Worm (Caenorhabditis elegans): ENCODE measurements around the gene srw-135.

The srw-135 gene

ce11 chrV:3044837-3045236 lies 33.5 kb upstream of the srw-135 start, which contains the start of gene F59D6.1:
Gene F59D6.1, plus strand, starts transcription at chrV:3045137.
- TF ChIP-seq C06A6.2 (GFP tag; conservative IDR thresholded peaks at IDR 0.05) (no peak), T26A5.8 (tag; optimal IDR thresholded peaks at IDR 0.05) (no peak), mes-4 (tag; optimal IDR thresholded peaks at IDR 0.05) (no peak), attf-6 (GFP tag; IDR thresholded peaks at IDR 0.05) (no peak), F52B5.7 (tag; optimal IDR thresholded peaks at IDR 0.05) (no peak), pbrm-1 (GFP tag; IDR thresholded peaks at IDR 0.05) (no peak), cebp-1 (GFP tag; IDR thresholded peaks at IDR 0.05) (no peak), cebp-1 (tag; optimal IDR thresholded peaks at IDR 0.05) (no peak), dpl-1 (GFP tag; optimal IDR thresholded peaks at IDR 0.05) (no peak), B0019.2 (GFP tag; conservative IDR thresholded peaks at IDR 0.05) (no peak), Y53G8AR.9 (GFP tag; conservative IDR thresholded peaks at IDR 0.05) (no peak)

DNA sequence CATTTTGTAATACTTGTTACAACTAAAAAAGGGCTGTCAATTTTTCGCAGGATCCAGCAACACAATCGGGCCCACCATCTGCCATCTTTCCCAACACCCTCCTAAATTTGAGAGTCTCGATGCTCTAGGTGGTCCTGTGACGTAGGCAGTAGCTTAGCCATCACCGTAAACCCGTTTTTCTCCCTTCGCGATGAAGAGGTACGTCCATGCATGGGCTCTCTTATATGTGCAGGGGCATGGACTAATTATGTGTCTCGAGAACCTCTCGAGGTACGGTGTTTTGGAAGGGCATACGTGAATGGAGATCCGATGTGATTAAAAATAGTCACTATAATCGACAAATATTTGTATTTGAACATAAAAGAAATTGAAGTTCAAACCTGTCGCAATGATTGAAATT lies 29.6 kb upstream of the srw-135 start:
- TF ChIP-seq nhr-80 (tag; optimal IDR thresholded peaks at IDR 0.05) (no peak), ztf-3 (GFP tag; optimal IDR thresholded peaks at IDR 0.05) (no peak), ceh-40 (GFP tag; IDR thresholded peaks at IDR 0.05) (no peak), B0019.2 (GFP tag; conservative IDR thresholded peaks at IDR 0.05) (no peak), C06A6.2 (GFP tag; conservative IDR thresholded peaks at IDR 0.05) (no peak), die-1 (tag; optimal IDR thresholded peaks at IDR 0.05) (no peak), ztf-28 (GFP tag; IDR thresholded peaks at IDR 0.05) (no peak), cebp-2 (GFP tag; IDR thresholded peaks at IDR 0.05) (no peak), atf-7 (tag; optimal IDR thresholded peaks at IDR 0.05) (no peak), bed-2 (GFP tag; IDR thresholded peaks at IDR 0.05) (no peak), him-1 (tag; optimal IDR thresholded peaks at IDR 0.05) (no peak), pbrm-1 (GFP tag; IDR thresholded peaks at IDR 0.05) (no peak), sptf-2 (GFP tag; optimal IDR thresholded peaks at IDR 0.05) (no peak), B0261.1 (tag; optimal IDR thresholded peaks at IDR 0.05) (no peak), unc-62 (GFP tag; optimal IDR thresholded peaks at IDR 0.05) (no peak), attf-5 (GFP tag; optimal IDR thresholded peaks at IDR 0.05) (no peak), zim-3 (tag; optimal IDR thresholded peaks at IDR 0.05) (no peak), nfya-1 (tag; optimal IDR thresholded peaks at IDR 0.05; ENCODE audit: borderline replicate concordance, insufficient read depth) (no peak), hsf-1 (GFP tag; IDR thresholded peaks at IDR 0.05) (no peak)

- TF ChIP-seq tbp1 (GFP tag; optimal IDR thresholded peaks at IDR 0.05) (no peak), unc-130 (GFP tag; optimal IDR thresholded peaks at IDR 0.05) (no peak), Y79H2A.3 (GFP tag; conservative IDR thresholded peaks at IDR 0.05) (no peak), atf-7 (tag; optimal IDR thresholded peaks at IDR 0.05) (no peak), athp-1 (tag; optimal IDR thresholded peaks at IDR 0.05) (no peak), chd-7 (tag; optimal IDR thresholded peaks at IDR 0.05) (no peak), ama-1 (optimal IDR thresholded peaks at IDR 0.05) (no peak), ama-1 (GFP tag; optimal IDR thresholded peaks at IDR 0.05) (no peak), nfyb-1 (GFP tag; IDR thresholded peaks at IDR 0.05) (no peak), attf-5 (GFP tag; optimal IDR thresholded peaks at IDR 0.05) (no peak), Y53G8AR.9 (GFP tag; conservative IDR thresholded peaks at IDR 0.05) (no peak), F22D6.2 (tag; optimal IDR thresholded peaks at IDR 0.05) (no peak), mcd-1 (GFP tag; IDR thresholded peaks at IDR 0.05) (no peak), egl-44 (GFP tag; IDR thresholded peaks at IDR 0.05) (no peak), aptf-3 (GFP tag; IDR thresholded peaks at IDR 0.05) (no peak), attf-3 (GFP tag; conservative IDR thresholded peaks at IDR 0.05) (no peak)
Measured at ce11 chrV:3039282-3039681, 28.0 kb upstream of the srw-135 start, which contains the start of gene chpf-2. Gene chpf-2, minus strand, starts transcription at chrV:3039382.

Data from whole organism, young adult.